In genomic region chr3R:23685955-23686354, dm6 we compare ENCODE assay signal across 4 fruit fly cellular contexts.
TF ChIP-seq lines count a peak whose summit lies in the region.

Gene SPE, plus strand, starts transcription at chr3R:23686255.

- no peak for TF ChIP-seq CTCF in whole organism, embryonic (GFP tag; optimal IDR thresholded peaks at IDR 0.05; lab: Kevin White, UChicago)

TF ChIP-seq in whole organism, adult, 20 proteins besides CTCF, POLR2A, EP300 and RAD21:
- TF ChIP-seq CG7101 (tag; optimal IDR thresholded peaks at IDR 0.05; lab: Kevin White, UChicago) (no peak), cic (GFP tag; optimal IDR thresholded peaks at IDR 0.05; lab: Kevin White, UChicago) (peak; percentile 18), CG14711 (tag; optimal IDR thresholded peaks at IDR 0.05; lab: Kevin White, UChicago) (no peak), tj (GFP tag; optimal IDR thresholded peaks at IDR 0.05; lab: Kevin White, UChicago) (peak; percentile 44), CG33017 (tag; optimal IDR thresholded peaks at IDR 0.05; lab: Kevin White, UChicago) (no peak), CG7045 (GFP tag; optimal IDR thresholded peaks at IDR 0.05; lab: Kevin White, UChicago) (no peak), bab1 (GFP tag; optimal IDR thresholded peaks at IDR 0.05; lab: Kevin White, UChicago) (no peak), kay (GFP tag; lab: Kevin White, UChicago; ENCODE audit: borderline replicate concordance) (no peak), CG1620 (GFP tag; optimal IDR thresholded peaks at IDR 0.05; lab: Kevin White, UChicago) (no peak)

TF ChIP-seq in whole organism, embryonic, 481 proteins besides CTCF, POLR2A, EP300 and RAD21:
- TF ChIP-seq CG3838 (GFP tag; optimal IDR thresholded peaks at IDR 0.05; lab: Kevin White, UChicago) (no peak), CG34376 (GFP tag; optimal IDR thresholded peaks at IDR 0.05; lab: Kevin White, UChicago) (peak; percentile 9)

TF ChIP-seq in whole organism, prepupa, 60 proteins besides CTCF, POLR2A, EP300 and RAD21:
- TF ChIP-seq CG8319 (GFP tag; optimal IDR thresholded peaks at IDR 0.05; lab: Kevin White, UChicago) (no peak), svp (GFP tag; lab: Kevin White, UChicago) (peak; percentile 90)

TF ChIP-seq in whole organism, wandering third instar larva, 38 proteins besides CTCF, POLR2A, EP300 and RAD21:
- TF ChIP-seq psq (GFP tag; optimal IDR thresholded peaks at IDR 0.05; lab: Kevin White, UChicago) (no peak), Dif (GFP tag; optimal IDR thresholded peaks at IDR 0.05; lab: Kevin White, UChicago; ENCODE audit: partially characterized antibody) (no peak), Abd-B (GFP tag; optimal IDR thresholded peaks at IDR 0.05; lab: Kevin White, UChicago) (no peak), jim (GFP tag; optimal IDR thresholded peaks at IDR 0.05; lab: Kevin White, UChicago) (no peak), fru (GFP tag; optimal IDR thresholded peaks at IDR 0.05; lab: Kevin White, UChicago) (no peak), Rel (GFP tag; optimal IDR thresholded peaks at IDR 0.05; lab: Kevin White, UChicago) (no peak), Rel (tag; optimal IDR thresholded peaks at IDR 0.05; lab: Kevin White, UChicago) (peak; percentile 68)
